Worm (Caenorhabditis elegans) whole organism, early embryonic: Measurements from ENCODE around the gene D1086.18.

Experiments used
- B0310.2 ChIP-seq: sonication (generic microtip); optimal IDR thresholded peaks from 2 replicates; lab custom pipeline; 2016; ENCODE audit warnings: mild to moderate bottlenecking, missing genetic modification characterization, missing compliant biosample characterization
- F13C5.2 ChIP-seq: sonication (generic microtip); optimal IDR thresholded peaks from 2 replicates; lab custom pipeline; 2017; ENCODE audit warnings: mild to moderate bottlenecking, missing genetic modification characterization, inconsistent platforms, missing compliant biosample characterization
- aly-1 ChIP-seq: sonication (generic microtip); optimal IDR thresholded peaks from 2 replicates; lab custom pipeline; 2016; ENCODE audit warnings: missing genetic modification characterization, missing compliant biosample characterization
- ama-1 ChIP-seq: fragments of 150-350 bp; optimal IDR thresholded peaks from 2 replicates; lab custom pipeline; 2014
- ceh-13 ChIP-seq: fragments of 200-800 bp; sonication (Bioruptor generic); optimal IDR thresholded peaks from 2 replicates; lab custom pipeline; 2018; ENCODE audit warnings: mild to moderate bottlenecking, missing genetic modification characterization, missing compliant biosample characterization
- ceh-36 ChIP-seq: sonication (generic microtip); optimal IDR thresholded peaks from 2 replicates; lab custom pipeline; 2016; ENCODE audit warnings: missing genetic modification characterization, inconsistent platforms, missing compliant biosample characterization
- ets-7 ChIP-seq: sonication (generic microtip); optimal IDR thresholded peaks from 2 replicates; lab custom pipeline; 2016; ENCODE audit warnings: missing genotype, missing genetic modification characterization, missing compliant biosample characterization
- flt-1 ChIP-seq: fragments of 200-800 bp; sonication (Bioruptor generic); IDR thresholded peaks from 2 replicates; pipeline ENCODE4 v1.3.6; 2022; ENCODE audit warnings: missing genetic modification characterization, missing compliant biosample characterization
- hmbx-1 ChIP-seq: sonication (generic microtip); optimal IDR thresholded peaks from 2 replicates; lab custom pipeline; 2016; ENCODE audit warnings: mild to moderate bottlenecking, missing genetic modification characterization, missing compliant biosample characterization
- hmg-4 ChIP-seq: fragments of 200-800 bp; sonication (Bioruptor generic); optimal IDR thresholded peaks from 2 replicates; lab custom pipeline; 2018; ENCODE audit warnings: mild to moderate bottlenecking, missing genetic modification characterization, missing compliant biosample characterization
- hnd-1 ChIP-seq: sonication (generic microtip); optimal IDR thresholded peaks from 2 replicates; lab custom pipeline; 2016; ENCODE audit warnings: missing genetic modification characterization, missing compliant biosample characterization
- pes-1 ChIP-seq: fragments of 200-800 bp; sonication (Bioruptor generic); IDR thresholded peaks from 2 replicates; pipeline ENCODE4 v1.3.6; 2022; ENCODE audit warnings: missing genetic modification reagents, missing genetic modification characterization, missing compliant biosample characterization
- scrt-1 ChIP-seq: fragments of 200-800 bp; sonication (Bioruptor generic); IDR thresholded peaks from 2 replicates; pipeline ENCODE4 v1.3.6; 2022; ENCODE audit warnings: missing genetic modification characterization, missing compliant biosample characterization
- sea-1 ChIP-seq: fragments of 200-800 bp; sonication (Bioruptor generic); conservative IDR thresholded peaks from 2 replicates; pipeline ENCODE4 v1.3.6; 2022; ENCODE audit warnings: missing genetic modification characterization, missing compliant biosample characterization
- tbx-11 ChIP-seq: fragments of 200-800 bp; sonication (Bioruptor generic); IDR thresholded peaks from 2 replicates; pipeline ENCODE4 v1.3.6; 2022; ENCODE audit warnings: missing genetic modification characterization, missing compliant biosample characterization
- tbx-37 ChIP-seq: fragments of 200-800 bp; sonication (Bioruptor generic); conservative IDR thresholded peaks from 2 replicates; pipeline ENCODE4 v1.3.6; 2022; ENCODE audit warnings: missing genetic modification reagents, missing genetic modification characterization, missing compliant biosample characterization
- tra-4 ChIP-seq: sonication (generic microtip); optimal IDR thresholded peaks from 2 replicates; lab custom pipeline; 2017; ENCODE audit warnings: missing genetic modification characterization, missing compliant biosample characterization

D1086.18 gene

ce11 chrV:14107511-14107910 is 21.8 kb downstream of the D1086.18 start, which contains the start of gene H39E23.3:
Gene H39E23.3 (plus strand): TSS chrV:14107811.
- TF ChIP-seq tbx-37 (GFP tag; lab: Robert Waterston, UW) (no peak), tra-4 (tag; lab: Kevin White, UChicago) (no peak), flt-1 (GFP tag; lab: Robert Waterston, UW) (no peak), pes-1 (GFP tag; lab: Robert Waterston, UW) (no peak), sea-1 (GFP tag; lab: Robert Waterston, UW) (no peak), ets-7 (tag; lab: Kevin White, UChicago) (no peak), B0310.2 (tag; lab: Kevin White, UChicago) (no peak), hmbx-1 (tag; lab: Kevin White, UChicago) (no peak), ceh-13 (GFP tag; lab: Kevin White, UChicago) (no peak), tbx-11 (GFP tag; lab: Robert Waterston, UW) (no peak), aly-1 (tag; lab: Kevin White, UChicago) (no peak), hmg-4 (GFP tag; lab: Kevin White, UChicago) (no peak), scrt-1 (GFP tag; lab: Robert Waterston, UW) (no peak), F13C5.2 (tag; lab: Kevin White, UChicago) (no peak), ceh-36 (no peak), ama-1 (lab: Kevin White, UChicago) (no peak), hnd-1 (tag; lab: Kevin White, UChicago) (no peak)

- no peak for TF ChIP-seq sea-1 (GFP tag; lab: Robert Waterston, UW)
- no peak for TF ChIP-seq tbx-37 (GFP tag; lab: Robert Waterston, UW)
- no peak for TF ChIP-seq flt-1 (GFP tag; lab: Robert Waterston, UW)
- TF ChIP-seq ama-1 (lab: Kevin White, UChicago), result no peak
- no peak for TF ChIP-seq B0310.2 (tag; lab: Kevin White, UChicago)
Observed at ce11 chrV:14110042-14110441, 24.4 kb downstream of the D1086.18 start, which contains the start of gene H39E23.2. Gene H39E23.2 (plus strand): TSS chrV:14110342.

ce11 chrV:14120674-14121073 is 35.0 kb downstream of the D1086.18 start:
- TF ChIP-seq hnd-1 (tag; lab: Kevin White, UChicago), result no peak
- TF ChIP-seq ceh-13 (GFP tag; lab: Kevin White, UChicago), result no peak
- no peak for TF ChIP-seq ama-1 (lab: Kevin White, UChicago)
- TF ChIP-seq pes-1 (GFP tag; lab: Robert Waterston, UW), result no peak
- no peak for TF ChIP-seq tra-4 (tag; lab: Kevin White, UChicago)
- TF ChIP-seq F13C5.2 (tag; lab: Kevin White, UChicago), result no peak

- TF ChIP-seq tbx-11 (GFP tag; lab: Robert Waterston, UW) (no peak), ceh-13 (GFP tag; lab: Kevin White, UChicago) (no peak), flt-1 (GFP tag; lab: Robert Waterston, UW) (no peak), tra-4 (tag; lab: Kevin White, UChicago) (no peak), F13C5.2 (tag; lab: Kevin White, UChicago) (no peak), ets-7 (tag; lab: Kevin White, UChicago) (no peak)
Observed at ce11 chrV:14123176-14123575, 37.5 kb downstream of the D1086.18 start.

- TF ChIP-seq aly-1 (tag; lab: Kevin White, UChicago), result no peak
- no peak for TF ChIP-seq tra-4 (tag; lab: Kevin White, UChicago)
- no peak for TF ChIP-seq ets-7 (tag; lab: Kevin White, UChicago)
- no peak for TF ChIP-seq F13C5.2 (tag; lab: Kevin White, UChicago)
- no peak for TF ChIP-seq B0310.2 (tag; lab: Kevin White, UChicago)
- TF ChIP-seq ama-1 (lab: Kevin White, UChicago), result no peak
- TF ChIP-seq tbx-37 (GFP tag; lab: Robert Waterston, UW), result no peak
- TF ChIP-seq hmg-4 (GFP tag; lab: Kevin White, UChicago), result no peak
- TF ChIP-seq scrt-1 (GFP tag; lab: Robert Waterston, UW), result no peak
- TF ChIP-seq hmbx-1 (tag; lab: Kevin White, UChicago), result no peak
- TF ChIP-seq flt-1 (GFP tag; lab: Robert Waterston, UW), result no peak
- TF ChIP-seq ceh-13 (GFP tag; lab: Kevin White, UChicago), result no peak
- no peak for TF ChIP-seq tbx-11 (GFP tag; lab: Robert Waterston, UW)
- no peak for TF ChIP-seq sea-1 (GFP tag; lab: Robert Waterston, UW)
- no peak for TF ChIP-seq hnd-1 (tag; lab: Kevin White, UChicago)
- TF ChIP-seq ceh-36, result no peak
- no peak for TF ChIP-seq pes-1 (GFP tag; lab: Robert Waterston, UW)
Observed at ce11 chrV:14126341-14126924, 40.7 kb downstream of the D1086.18 start.

- TF ChIP-seq ceh-36 (no peak), F13C5.2 (tag; lab: Kevin White, UChicago) (no peak), ets-7 (tag; lab: Kevin White, UChicago) (no peak), scrt-1 (GFP tag; lab: Robert Waterston, UW) (no peak), aly-1 (tag; lab: Kevin White, UChicago) (no peak), hnd-1 (tag; lab: Kevin White, UChicago) (no peak), tra-4 (tag; lab: Kevin White, UChicago) (no peak), hmg-4 (GFP tag; lab: Kevin White, UChicago) (no peak), hmbx-1 (tag; lab: Kevin White, UChicago) (no peak), B0310.2 (tag; lab: Kevin White, UChicago) (no peak)
Observed at ce11 chrV:14127834-14128233, 42.1 kb downstream of the D1086.18 start.

ce11 chrV:14128858-14129257 is 43.2 kb downstream of the D1086.18 start:
- TF ChIP-seq F13C5.2 (tag; lab: Kevin White, UChicago) (no peak), tbx-11 (GFP tag; lab: Robert Waterston, UW) (no peak)
